Fruit fly (Drosophila melanogaster) whole organism, embryonic: ENCODE results near the gene MTF-1.

ENCODE experiments used
- B-H2 ChIP-seq: fragments of 200-800 bp; sonication (Bioruptor generic); optimal IDR thresholded peaks from 2 replicates; lab custom pipeline; 2018; ENCODE audit warnings: missing biosample characterization, mild to moderate bottlenecking, missing genetic modification characterization
- BEAF-32 ChIP-seq: fragments of 200-800 bp; sonication (Bioruptor generic); optimal IDR thresholded peaks from 3 replicates; lab custom pipeline; 2017; ENCODE audit warnings: missing biosample characterization, missing genetic modification characterization, mild to moderate bottlenecking, moderate library complexity, missing genetic modification reagents
- CG10654 ChIP-seq: fragments of 200-800 bp; sonication (Bioruptor generic); optimal IDR thresholded peaks from 2 replicates; lab custom pipeline; 2016; ENCODE audit warnings: missing biosample characterization, missing genetic modification characterization
- CG11247 ChIP-seq: fragments of 200-800 bp; sonication (Bioruptor generic); IDR thresholded peaks from 2 replicates; pipeline ENCODE4 v1.3.6; 2022; ENCODE audit warnings: missing biosample characterization, missing genetic modification characterization
- CG12155 ChIP-seq: fragments of 200-800 bp; sonication (Bioruptor generic); optimal IDR thresholded peaks from 3 replicates; lab custom pipeline; 2016; ENCODE audit warnings: missing biosample characterization, missing genetic modification characterization
- CG15601 ChIP-seq: fragments of 200-800 bp; sonication (Bioruptor generic); optimal IDR thresholded peaks from 3 replicates; lab custom pipeline; 2019; ENCODE audit warnings: missing biosample characterization, mild to moderate bottlenecking, missing genetic modification characterization, moderate library complexity
- CG16779 ChIP-seq: fragments of 200-800 bp; sonication (Bioruptor generic); IDR thresholded peaks from 2 replicates; pipeline ENCODE4 v1.3.6; 2022; ENCODE audit warnings: missing biosample characterization, missing genetic modification characterization
- CG16813 ChIP-seq: fragments of 200-800 bp; sonication (Bioruptor generic); IDR thresholded peaks from 3 replicates; pipeline ENCODE4 v1.3.6; 2022; ENCODE audit warnings: missing biosample characterization, missing genetic modification characterization; ENCODE audit not compliant: partially characterized antibody
- CG17186 ChIP-seq: fragments of 200-800 bp; sonication (Bioruptor generic); optimal IDR thresholded peaks from 3 replicates; lab custom pipeline; 2017; ENCODE audit warnings: missing biosample characterization, missing genetic modification reagents, missing genetic modification characterization
- CG17328 ChIP-seq: fragments of 200-800 bp; sonication (Bioruptor generic); IDR thresholded peaks from 2 replicates; pipeline ENCODE4 v1.3.6; 2022; ENCODE audit warnings: missing biosample characterization, missing genetic modification characterization
- CG17385 ChIP-seq: fragments of 200-800 bp; sonication (Bioruptor generic); optimal IDR thresholded peaks from 3 replicates; lab custom pipeline; 2018; ENCODE audit warnings: missing biosample characterization, mild to moderate bottlenecking, missing genetic modification characterization
- CG2875 ChIP-seq: fragments of 200-800 bp; sonication (Bioruptor generic); optimal IDR thresholded peaks from 2 replicates; lab custom pipeline; 2017; ENCODE audit warnings: missing biosample characterization, mild to moderate bottlenecking, missing genetic modification characterization, missing genetic modification reagents
- CG42726 ChIP-seq: fragments of 200-800 bp; sonication (Bioruptor generic); IDR thresholded peaks from 2 replicates; pipeline ENCODE4 v1.3.6; 2022; ENCODE audit warnings: missing biosample characterization, missing genetic modification characterization; ENCODE audit not compliant: partially characterized antibody
- CG4854 ChIP-seq: fragments of 200-800 bp; sonication (Bioruptor generic); optimal IDR thresholded peaks from 2 replicates; lab custom pipeline; 2016; ENCODE audit warnings: missing biosample characterization, missing genetic modification characterization, inconsistent platforms
- CG7963 ChIP-seq: fragments of 200-800 bp; sonication (Bioruptor generic); IDR thresholded peaks from 3 replicates; pipeline ENCODE4 v1.3.6; 2022; ENCODE audit warnings: missing biosample characterization, missing genetic modification characterization; ENCODE audit not compliant: partially characterized antibody
- CG8765 ChIP-seq: fragments of 200-800 bp; sonication (Bioruptor generic); IDR thresholded peaks from 2 replicates; pipeline ENCODE4 v1.3.6; 2022; ENCODE audit warnings: missing biosample characterization, missing genetic modification characterization
- CHES-1-like ChIP-seq: fragments of 200-800 bp; sonication (Bioruptor generic); optimal IDR thresholded peaks from 2 replicates; lab custom pipeline; 2016; ENCODE audit warnings: missing biosample characterization, missing genetic modification characterization
- CrebB ChIP-seq: fragments of 200-800 bp; sonication (Bioruptor generic); optimal IDR thresholded peaks from 3 replicates; lab custom pipeline; 2018; ENCODE audit warnings: missing biosample characterization, mild to moderate bottlenecking, missing genetic modification characterization
- D19B ChIP-seq: fragments of 200-800 bp; sonication (Bioruptor generic); optimal IDR thresholded peaks from 2 replicates; lab custom pipeline; 2017; ENCODE audit warnings: missing biosample characterization, mild to moderate bottlenecking, missing genetic modification characterization
- Dbx ChIP-seq: fragments of 200-800 bp; sonication (Bioruptor generic); IDR thresholded peaks from 3 replicates; pipeline ENCODE4 v1.3.6; 2022; ENCODE audit warnings: missing biosample characterization, missing genetic modification characterization
- Dfd ChIP-seq, 2 experiments: fragments of >200 bp; optimal IDR thresholded peaks; 2 replicates each; lab custom pipeline; 2017; ENCODE audit warnings: missing biosample characterization in 2 of 2, missing genetic modification characterization in 2 of 2
- Dll ChIP-seq: fragments of 200-800 bp; sonication (Bioruptor generic); IDR thresholded peaks from 4 replicates; pipeline ENCODE4 v1.3.6; 2022; ENCODE audit warnings: missing biosample characterization, missing genetic modification characterization; ENCODE audit not compliant: partially characterized antibody
- ERR ChIP-seq: fragments of 200-800 bp; sonication (Bioruptor generic); optimal IDR thresholded peaks from 2 replicates; lab custom pipeline; 2016; ENCODE audit warnings: missing biosample characterization, missing genetic modification characterization
- Gug ChIP-seq: fragments of 200-800 bp; sonication (Bioruptor generic); IDR thresholded peaks from 4 replicates; pipeline ENCODE4 v1.3.6; 2022; ENCODE audit warnings: missing biosample characterization, missing genetic modification characterization
- H2.0 ChIP-seq: fragments of 200-800 bp; sonication (Bioruptor generic); IDR thresholded peaks from 2 replicates; pipeline ENCODE4 v1.3.6; 2022; ENCODE audit warnings: missing biosample characterization, missing genetic modification characterization
- Hey ChIP-seq: fragments of 200-800 bp; sonication (Bioruptor generic); optimal IDR thresholded peaks from 3 replicates; lab custom pipeline; 2018; ENCODE audit warnings: missing biosample characterization, mild to moderate bottlenecking, missing genetic modification characterization
- HmgZ ChIP-seq: fragments of 200-800 bp; sonication (Bioruptor generic); optimal IDR thresholded peaks from 2 replicates; lab custom pipeline; 2018; ENCODE audit warnings: missing biosample characterization, mild to moderate bottlenecking, missing genetic modification characterization
- Jarid2 ChIP-seq: fragments of 200-800 bp; sonication (Bioruptor generic); optimal IDR thresholded peaks from 3 replicates; lab custom pipeline; 2017; ENCODE audit warnings: mild to moderate bottlenecking, missing biosample characterization, missing genetic modification reagents, missing genetic modification characterization
- NC2α ChIP-seq: fragments of 200-800 bp; sonication (Bioruptor generic); optimal IDR thresholded peaks from 2 replicates; lab custom pipeline; 2016; ENCODE audit warnings: missing biosample characterization, missing genetic modification characterization
- PHDP ChIP-seq: fragments of 200-800 bp; sonication (Bioruptor generic); optimal IDR thresholded peaks from 3 replicates; lab custom pipeline; 2018; ENCODE audit warnings: missing biosample characterization, mild to moderate bottlenecking, missing genetic modification characterization, moderate library complexity
- Scr ChIP-seq: fragments of 200-800 bp; sonication (Bioruptor generic); IDR thresholded peaks from 2 replicates; pipeline ENCODE4 v1.3.6; 2022; ENCODE audit warnings: missing biosample characterization, missing genetic modification characterization; ENCODE audit not compliant: partially characterized antibody
- bcd ChIP-seq: fragments of 200-800 bp; sonication (Bioruptor generic); optimal IDR thresholded peaks from 2 replicates; lab custom pipeline; 2017; ENCODE audit warnings: missing biosample characterization, mild to moderate bottlenecking, missing genetic modification characterization
- bigmax ChIP-seq: fragments of 200-800 bp; sonication (Bioruptor generic); optimal IDR thresholded peaks from 2 replicates; lab custom pipeline; 2018; ENCODE audit warnings: missing biosample characterization, mild to moderate bottlenecking, missing genetic modification characterization
- chm ChIP-seq: fragments of 200-800 bp; sonication (Bioruptor generic); IDR thresholded peaks from 2 replicates; pipeline ENCODE4 v1.3.6; 2022; ENCODE audit warnings: missing biosample characterization, missing genetic modification characterization
- ci ChIP-seq: fragments of 200-800 bp; sonication (Bioruptor generic); IDR thresholded peaks from 3 replicates; pipeline ENCODE4 v1.3.6; 2022; ENCODE audit warnings: missing biosample characterization, missing genetic modification characterization
- esg ChIP-seq: fragments of 200-800 bp; sonication (Bioruptor generic); conservative IDR thresholded peaks from 2 replicates; pipeline ENCODE4 v1.3.6; 2022; ENCODE audit warnings: missing biosample characterization, missing genetic modification characterization
- gem ChIP-seq: fragments of 200-800 bp; sonication (Bioruptor generic); optimal IDR thresholded peaks from 2 replicates; lab custom pipeline; 2019; ENCODE audit warnings: missing biosample characterization, mild to moderate bottlenecking, missing genetic modification characterization, moderate library complexity
- grn ChIP-seq: fragments of 200-800 bp; sonication (Bioruptor generic); optimal IDR thresholded peaks from 3 replicates; lab custom pipeline; 2017; ENCODE audit warnings: missing biosample characterization, missing genetic modification characterization
- jigr1 ChIP-seq: fragments of 200-800 bp; sonication (Bioruptor generic); IDR thresholded peaks from 3 replicates; pipeline ENCODE4 v1.3.6; 2022; ENCODE audit warnings: missing biosample characterization, missing genetic modification characterization
- kni ChIP-seq: fragments of 200-800 bp; sonication (Bioruptor generic); optimal IDR thresholded peaks from 3 replicates; lab custom pipeline; 2017; ENCODE audit warnings: mild to moderate bottlenecking, missing biosample characterization, missing genetic modification reagents, missing genetic modification characterization
- lab ChIP-seq: fragments of 200-800 bp; sonication (Bioruptor generic); optimal IDR thresholded peaks from 3 replicates; lab custom pipeline; 2017; ENCODE audit warnings: missing biosample characterization, missing genetic modification characterization, mild to moderate bottlenecking, moderate library complexity, missing genetic modification reagents
- nmo ChIP-seq: fragments of 200-800 bp; sonication (Bioruptor generic); optimal IDR thresholded peaks from 2 replicates; lab custom pipeline; 2018; ENCODE audit warnings: missing biosample characterization, mild to moderate bottlenecking, missing genetic modification characterization, moderate library complexity
- nom ChIP-seq: fragments of 200-800 bp; sonication (Bioruptor generic); optimal IDR thresholded peaks from 2 replicates; lab custom pipeline; 2017; ENCODE audit warnings: missing biosample characterization, missing genetic modification characterization, mild to moderate bottlenecking, moderate library complexity, missing genetic modification reagents
- p53 ChIP-seq: fragments of 200-800 bp; sonication (Bioruptor generic); optimal IDR thresholded peaks from 2 replicates; lab custom pipeline; 2016; ENCODE audit warnings: missing biosample characterization, missing genetic modification characterization
- pb ChIP-seq: fragments of 200-800 bp; sonication (Bioruptor generic); optimal IDR thresholded peaks from 3 replicates; lab custom pipeline; 2016; ENCODE audit warnings: missing biosample characterization, missing genetic modification characterization
- phol ChIP-seq: fragments of 200-800 bp; sonication (Bioruptor generic); optimal IDR thresholded peaks from 3 replicates; lab custom pipeline; 2018; ENCODE audit warnings: missing biosample characterization, mild to moderate bottlenecking, missing genetic modification characterization, moderate library complexity
- ro ChIP-seq: fragments of 200-800 bp; sonication (Bioruptor generic); IDR thresholded peaks from 2 replicates; pipeline ENCODE4 v1.3.6; 2022; ENCODE audit warnings: missing biosample characterization, missing genetic modification characterization
- schlank ChIP-seq: fragments of 200-800 bp; sonication (Bioruptor generic); optimal IDR thresholded peaks from 2 replicates; lab custom pipeline; 2018; ENCODE audit warnings: missing biosample characterization, mild to moderate bottlenecking, missing genetic modification characterization
- slp2 ChIP-seq: fragments of 200-800 bp; sonication (Bioruptor generic); optimal IDR thresholded peaks from 2 replicates; lab custom pipeline; 2016; ENCODE audit warnings: missing biosample characterization, missing genetic modification characterization
- ttk ChIP-seq: fragments of 200-800 bp; sonication (Bioruptor generic); IDR thresholded peaks from 2 replicates; pipeline ENCODE4 v2.1.2; 2022; ENCODE audit warnings: missing biosample characterization, missing genetic modification characterization
- tup ChIP-seq: fragments of 200-800 bp; sonication (Bioruptor generic); optimal IDR thresholded peaks from 2 replicates; lab custom pipeline; 2016; ENCODE audit warnings: missing biosample characterization, mild to moderate bottlenecking, missing genetic modification characterization, moderate library complexity

Gene MTF-1

DNA sequence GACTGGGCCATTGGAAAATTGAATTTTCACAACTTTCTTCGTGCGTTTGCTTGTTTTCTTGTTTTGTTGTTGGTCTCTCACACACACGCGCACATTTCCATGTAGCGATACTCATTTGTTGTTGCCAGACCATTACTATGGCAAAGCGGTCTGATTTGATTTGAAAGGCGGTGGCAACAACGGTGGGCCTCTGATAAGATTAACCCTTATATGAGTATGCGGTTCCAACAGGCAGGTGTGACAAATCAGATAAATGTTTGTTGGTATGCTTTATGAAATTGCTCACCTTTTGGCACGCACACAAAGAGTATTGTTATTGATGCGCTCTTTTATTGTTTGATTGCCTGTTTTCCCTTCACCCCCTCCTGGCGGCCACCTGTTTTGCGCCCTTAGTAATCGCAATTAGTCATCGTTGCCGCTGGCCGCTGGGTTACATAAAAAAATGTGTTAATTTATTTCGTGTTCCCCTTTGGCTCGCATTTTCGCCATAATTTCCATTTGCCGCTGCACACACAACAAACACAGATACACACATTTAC is 17.2 kb downstream of the MTF-1 start (continued):
- TF ChIP-seq H2.0 (GFP tag; lab: Robert Waterston, UW) (no peak), CG12155 (GFP tag; lab: Kevin White, UChicago) (no peak), CG16779 (GFP tag; lab: Robert Waterston, UW) (no peak), Dll (no peak), lab (GFP tag; lab: Kevin White, UChicago) (peak; percentile 68), CG16813 (no peak), HmgZ (tag; lab: Kevin White, UChicago) (no peak), nmo (GFP tag; lab: Kevin White, UChicago) (no peak), pb (GFP tag; lab: Kevin White, UChicago) (no peak), CG17186 (GFP tag; lab: Kevin White, UChicago) (no peak), CG17385 (no peak), CG10654 (GFP tag; lab: Kevin White, UChicago) (no peak), B-H2 (no peak), gem (tag; lab: Kevin White, UChicago) (no peak), bcd (GFP tag; lab: Kevin White, UChicago) (no peak), ttk (no peak), PHDP (no peak), grn (peak; percentile 86), Dfd (GFP tag; optimal IDR thresholded peaks at IDR 0.05; lab: Kevin White, UChicago) (no peak), Jarid2 (no peak), schlank (tag; lab: Kevin White, UChicago) (no peak), bigmax (GFP tag; lab: Kevin White, UChicago) (no peak), CG42726 (GFP tag; lab: Robert Waterston, UW) (no peak), D19B (GFP tag; lab: Kevin White, UChicago) (no peak), p53 (GFP tag; lab: Kevin White, UChicago) (no peak), NC2α (GFP tag; lab: Kevin White, UChicago) (no peak), tup (GFP tag; lab: Kevin White, UChicago) (no peak), ERR (GFP tag; lab: Kevin White, UChicago) (no peak), CG17328 (GFP tag; lab: Robert Waterston, UW) (no peak), phol (tag; lab: Kevin White, UChicago) (no peak), nom (GFP tag; lab: Kevin White, UChicago) (no peak), CrebB (tag; lab: Kevin White, UChicago) (no peak), ro (no peak), CG2875 (GFP tag; lab: Kevin White, UChicago) (no peak), ci (GFP tag; lab: Robert Waterston, UW) (no peak), kni (GFP tag; lab: Kevin White, UChicago) (no peak), BEAF-32 (no peak), CG15601 (tag; lab: Kevin White, UChicago) (no peak), jigr1 (GFP tag; lab: Robert Waterston, UW) (no peak), slp2 (no peak), Dbx (no peak), CG7963 (GFP tag; lab: Robert Waterston, UW) (0 out of 3 replicates have a peak, but pooled peaks have one; percentile 22), Hey (tag; lab: Kevin White, UChicago) (no peak), CG8765 (GFP tag; lab: Robert Waterston, UW) (no peak), CHES-1-like (GFP tag; lab: Kevin White, UChicago) (peak; percentile 18), chm (GFP tag; lab: Robert Waterston, UW) (no peak), Gug (no peak), esg (GFP tag; lab: Robert Waterston, UW) (no peak), CG4854 (GFP tag; lab: Kevin White, UChicago) (no peak), CG11247 (no peak), Scr (0 out of 2 replicates have a peak, but pooled peaks have one; percentile 12)
